Worm (Caenorhabditis elegans) whole organism, L4/young adult: ENCODE measurements around the gene cest-2.2.
"Not testable (repeated sequence)": the region's sequence is repeated elsewhere in the genome, so short reads cannot be mapped to it uniquely, and the experiment has no call there.

Source experiments
- W03F9.2 ChIP-seq: fragments of 150-350 bp; optimal IDR thresholded peaks from 2 replicates; lab custom pipeline; 2014; ENCODE audit warnings: missing biosample characterization, missing genetic modification characterization
- dao-5 ChIP-seq: sonication (generic microtip); optimal IDR thresholded peaks from 2 replicates; lab custom pipeline; 2016; ENCODE audit warnings: missing genotype, missing genetic modification characterization, moderate library complexity, missing compliant biosample characterization
- him-1 ChIP-seq: sonication (generic microtip); optimal IDR thresholded peaks from 2 replicates; lab custom pipeline; 2016; ENCODE audit warnings: missing genotype, missing genetic modification reagents, missing genetic modification characterization, missing compliant biosample characterization

cest-2.2 gene

DNA sequence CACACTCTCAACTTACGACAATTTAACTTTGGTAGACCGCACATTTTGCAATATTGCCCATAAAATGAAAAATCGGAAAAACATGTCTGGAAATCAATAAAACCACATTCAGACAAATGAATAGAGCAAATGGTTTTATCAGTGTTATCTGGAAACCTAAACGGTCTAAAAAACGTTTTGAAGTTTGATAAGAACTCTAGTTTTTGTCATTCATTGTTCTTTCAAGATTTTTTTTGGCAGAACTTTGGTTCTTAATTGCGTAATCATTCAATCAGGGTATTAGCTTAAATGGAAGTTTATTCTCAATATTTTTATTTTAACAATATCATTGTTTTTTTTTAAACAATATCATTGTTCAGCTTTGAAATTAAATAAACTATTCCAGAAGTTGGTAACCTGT, at the start of gene cest-2.2:
TSS of gene cest-2.2 (minus strand) at position 140 of the 400 bp plus-strand sequence.
- TF ChIP-seq him-1 (tag; lab: Kevin White, UChicago), result no peak
- TF ChIP-seq dao-5 (tag; lab: Kevin White, UChicago), result no peak
- no peak for TF ChIP-seq W03F9.2 (tag; lab: Kevin White, UChicago)

DNA sequence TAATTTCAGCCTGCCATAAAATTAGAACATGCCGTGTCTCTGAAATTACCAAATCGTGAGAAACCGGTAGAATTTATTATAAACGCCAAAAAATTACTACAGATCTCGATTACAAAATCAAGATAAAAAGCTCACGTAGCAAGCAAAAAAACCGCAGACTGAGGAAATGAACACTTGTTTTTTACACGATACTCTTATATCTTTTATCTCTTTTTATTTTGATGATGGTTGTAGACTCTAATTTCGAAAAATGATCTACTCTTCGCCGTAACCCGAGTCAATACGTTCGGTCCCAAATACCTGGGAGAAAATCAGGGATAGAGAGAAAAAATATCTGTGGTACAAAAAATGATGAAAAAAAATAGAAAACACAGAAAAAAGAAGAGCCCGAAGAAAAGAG, 48.0 kb upstream of the cest-2.2 start:
- TF ChIP-seq W03F9.2 (tag; lab: Kevin White, UChicago) (no peak), dao-5 (tag; lab: Kevin White, UChicago) (no peak), him-1 (tag; lab: Kevin White, UChicago) (no peak)

DNA sequence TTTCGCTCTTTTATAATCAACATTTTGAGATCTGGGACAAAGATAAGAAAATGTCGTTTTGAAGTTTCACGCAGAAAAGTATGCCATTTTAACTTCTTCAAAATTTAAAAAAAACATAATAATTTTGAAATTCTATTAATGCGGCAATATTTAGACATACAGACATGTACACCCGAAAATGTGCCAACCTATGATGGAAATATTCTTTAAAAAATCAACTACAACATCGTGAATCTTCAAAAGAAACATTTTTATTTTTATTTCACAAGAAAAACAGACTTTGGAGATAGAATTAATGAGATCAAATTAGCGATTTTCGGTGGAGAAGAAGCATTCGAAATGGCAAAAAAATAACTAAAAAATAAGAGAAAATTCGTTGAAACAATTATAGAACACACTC, 40.0 kb upstream of the cest-2.2 start, which contains the start of gene T16A9.5:
TSS of gene T16A9.5 (minus strand) at position 101 of the 400 bp plus-strand sequence.
- TF ChIP-seq W03F9.2 (tag; lab: Kevin White, UChicago) (no peak), him-1 (tag; lab: Kevin White, UChicago) (no peak), dao-5 (tag; lab: Kevin White, UChicago) (no peak)

DNA sequence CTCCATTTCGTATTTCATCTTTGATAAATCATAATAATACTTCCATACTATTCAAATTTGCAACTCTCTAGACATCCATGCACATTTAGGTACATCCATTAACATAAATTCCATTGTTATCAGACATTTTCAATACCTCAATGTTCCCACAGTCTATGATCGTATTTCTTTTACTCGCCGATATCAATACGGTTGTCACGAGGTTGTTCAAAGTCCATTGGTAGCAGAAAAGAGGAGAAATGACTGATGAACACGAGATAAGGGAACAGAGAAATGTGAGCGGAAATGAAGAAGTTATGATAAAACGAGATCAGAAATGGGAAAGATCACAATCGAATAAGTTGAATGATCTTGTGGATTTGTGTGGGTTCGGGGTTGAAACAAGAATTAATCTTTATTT, 37.7 kb upstream of the cest-2.2 start:
- TF ChIP-seq him-1 (tag; lab: Kevin White, UChicago) (no peak), dao-5 (tag; lab: Kevin White, UChicago) (no peak), W03F9.2 (tag; lab: Kevin White, UChicago) (no peak)

- TF ChIP-seq dao-5 (tag; lab: Kevin White, UChicago) (no peak), W03F9.2 (tag; lab: Kevin White, UChicago) (no peak), him-1 (tag; lab: Kevin White, UChicago) (no peak)
Observed at ce11 chrV:14210743-14211142, 35.6 kb upstream of the cest-2.2 start, which contains the start of gene str-230. TSS of gene str-230 (minus strand) at chrV:14210843.

DNA sequence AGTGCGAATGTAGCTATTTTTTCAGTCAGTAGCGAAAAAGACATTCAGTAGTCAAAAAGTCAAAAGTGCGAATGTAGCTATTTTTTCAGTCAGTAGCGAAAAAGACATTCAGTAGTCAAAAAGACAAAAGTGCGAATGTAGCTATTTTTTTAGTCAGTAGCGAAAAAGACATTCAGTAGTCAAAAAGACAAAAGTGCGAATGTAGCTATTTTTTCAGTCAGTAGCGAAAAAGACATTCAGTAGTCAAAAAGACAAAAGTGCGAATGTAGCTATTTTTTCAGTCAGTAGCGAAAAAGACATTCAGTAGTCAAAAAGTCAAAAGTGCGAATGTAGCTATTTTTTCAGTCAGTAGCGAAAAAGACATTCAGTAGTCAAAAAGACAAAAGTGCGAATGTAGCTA, 30.1 kb upstream of the cest-2.2 start, which contains the start of gene T16A9.3:
TSS of gene T16A9.3 (plus strand) at position 301 of the 400 bp plus-strand sequence.
- TF ChIP-seq him-1, W03F9.2, dao-5 (tag; lab: Kevin White, UChicago): not testable (repeated sequence)

- TF ChIP-seq dao-5 (tag; lab: Kevin White, UChicago) (no peak), him-1 (tag; lab: Kevin White, UChicago) (peak; percentile 84), W03F9.2 (tag; lab: Kevin White, UChicago) (peak; percentile 76)
Observed at ce11 chrV:14200086-14200485, 24.9 kb upstream of the cest-2.2 start.

DNA sequence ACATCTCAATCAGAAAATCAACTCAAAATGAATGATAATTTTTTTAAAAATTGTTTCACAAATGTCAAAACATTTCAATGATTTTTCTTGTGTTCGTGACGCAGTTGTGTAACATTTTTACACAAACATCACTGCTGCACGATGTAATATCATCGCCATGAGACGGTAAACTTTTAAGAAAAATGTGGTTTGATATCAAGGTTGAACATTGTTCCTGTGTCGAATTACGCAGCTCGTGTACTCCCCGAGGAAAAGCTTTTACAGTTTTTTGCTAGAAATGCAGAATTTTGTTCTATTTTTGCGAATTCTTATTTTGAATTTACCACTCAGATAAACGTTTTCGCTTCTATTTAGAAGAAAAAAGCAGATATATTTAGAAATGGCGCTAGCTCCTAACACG, 22.5 kb upstream of the cest-2.2 start:
- TF ChIP-seq dao-5 (tag; lab: Kevin White, UChicago) (no peak), him-1 (tag; lab: Kevin White, UChicago) (no peak)

- no peak for TF ChIP-seq W03F9.2 (tag; lab: Kevin White, UChicago)
- no peak for TF ChIP-seq dao-5 (tag; lab: Kevin White, UChicago)
- TF ChIP-seq him-1 (tag; lab: Kevin White, UChicago), result no peak
Observed at ce11 chrV:14194514-14194913, 19.4 kb upstream of the cest-2.2 start.

DNA sequence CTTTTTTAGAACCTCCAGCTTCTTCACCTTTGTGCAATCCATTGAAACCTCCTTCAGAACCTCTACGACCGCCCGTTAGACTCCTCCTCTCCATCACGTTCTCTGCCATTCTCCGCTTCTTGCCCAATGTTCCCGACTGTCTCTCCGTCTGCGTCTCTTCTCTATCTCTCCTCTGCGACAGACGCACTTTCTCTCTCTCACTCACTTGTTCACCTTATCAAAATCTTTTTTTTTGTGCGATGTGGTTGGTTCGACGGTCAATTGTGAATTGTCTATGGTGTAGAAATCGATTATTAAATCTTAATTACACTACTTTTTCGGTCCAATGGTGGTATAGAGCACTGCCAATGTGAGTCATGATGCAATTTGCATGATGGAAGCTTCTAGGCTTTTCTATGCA, 18.3 kb upstream of the cest-2.2 start, which contains the start of gene atfs-1:
TSS of gene atfs-1 (plus strand) at position 213 of the 400 bp plus-strand sequence.
- TF ChIP-seq dao-5 (tag; lab: Kevin White, UChicago) (no peak), him-1 (tag; lab: Kevin White, UChicago) (peak; percentile 33), W03F9.2 (tag; lab: Kevin White, UChicago) (peak; percentile 14)

DNA sequence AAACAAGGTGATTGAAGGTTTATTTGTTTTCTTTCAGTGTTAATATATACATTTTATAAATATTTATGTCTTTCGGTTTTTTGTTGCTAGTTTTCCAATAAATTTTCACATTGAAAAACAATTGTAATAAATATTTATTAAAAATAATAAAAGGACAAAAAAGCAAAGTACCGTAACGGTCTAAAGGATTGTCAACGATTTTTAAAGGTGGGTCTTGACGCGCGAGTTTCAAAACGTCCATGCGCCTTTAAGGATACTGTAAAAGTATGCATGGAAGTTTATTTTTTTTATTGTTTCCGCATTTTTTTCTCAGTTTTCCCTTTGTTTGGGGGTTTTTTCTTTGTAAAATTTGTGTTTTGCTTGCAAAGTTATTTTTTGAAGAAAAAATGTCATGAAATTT, 17.7 kb upstream of the cest-2.2 start:
- TF ChIP-seq W03F9.2 (tag; lab: Kevin White, UChicago), result peak; percentile 55
- no peak for TF ChIP-seq him-1 (tag; lab: Kevin White, UChicago)
- TF ChIP-seq dao-5 (tag; lab: Kevin White, UChicago), result no peak

ce11 chrV:14187104-14187503, 11.9 kb upstream of the cest-2.2 start:
- TF ChIP-seq dao-5 (tag; lab: Kevin White, UChicago) (no peak), W03F9.2 (tag; lab: Kevin White, UChicago) (no peak), him-1 (tag; lab: Kevin White, UChicago) (no peak)

DNA sequence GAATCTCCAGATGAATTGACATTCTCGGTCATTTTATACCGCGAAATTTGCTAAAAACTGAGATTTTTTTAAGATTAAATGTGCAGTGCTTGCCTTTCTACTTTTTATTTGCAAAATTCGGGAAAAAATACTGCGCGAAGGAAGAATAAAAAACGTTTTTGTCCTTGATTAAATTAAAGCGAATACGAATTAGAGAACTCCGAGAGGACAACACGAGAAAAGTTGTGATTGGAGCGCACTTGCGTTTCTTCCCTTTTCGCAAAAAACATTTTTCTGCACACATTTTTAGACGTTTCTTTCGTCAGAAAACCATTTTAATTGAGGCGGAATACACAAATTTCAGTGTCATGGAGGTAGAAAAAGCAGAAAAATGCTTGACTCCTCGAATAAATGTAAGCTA, 10.3 kb upstream of the cest-2.2 start, which contains the start of the genes trm-1 and ints-2:
TSS of gene trm-1 (minus strand) at position 175 of the 400 bp plus-strand sequence.
TSS of gene ints-2 (plus strand) at position 249 of the 400 bp plus-strand sequence.
- no peak for TF ChIP-seq dao-5 (tag; lab: Kevin White, UChicago)
- peak; percentile 60 for TF ChIP-seq W03F9.2 (tag; lab: Kevin White, UChicago)

ce11 chrV:14182860-14183259, 7.7 kb upstream of the cest-2.2 start, which contains the start of gene cest-2.3:
TSS of gene cest-2.3 (minus strand) at chrV:14182960.
- TF ChIP-seq dao-5 (tag; lab: Kevin White, UChicago), result no peak
- no peak for TF ChIP-seq him-1 (tag; lab: Kevin White, UChicago)
- no peak for TF ChIP-seq W03F9.2 (tag; lab: Kevin White, UChicago)
